Worm (Caenorhabditis elegans): ENCODE measurements around the gene H13N06.2.

Gene H13N06.2

DNA sequence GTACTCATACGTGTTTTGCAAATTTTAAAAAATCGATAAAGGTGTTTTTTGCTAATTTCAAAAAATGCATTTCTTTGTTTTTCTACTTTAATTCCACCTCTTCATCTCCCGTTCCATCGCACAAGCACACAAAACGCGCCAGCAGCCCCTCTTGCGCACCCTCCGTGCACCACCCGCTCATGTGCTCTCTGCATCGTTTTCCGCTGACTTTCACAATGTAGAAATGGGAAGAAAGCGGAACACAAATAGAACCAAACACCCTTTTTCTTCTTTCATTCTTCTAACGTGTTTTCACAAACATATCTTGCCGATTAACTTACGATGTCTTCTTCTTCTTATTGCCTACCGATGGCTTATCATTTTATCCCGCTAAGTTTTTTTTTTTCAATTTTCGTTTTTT, 4.9 kb downstream of the H13N06.2 start:
- TF ChIP-seq ztf-16 (tag; optimal IDR thresholded peaks at IDR 0.05) (no peak), C08G9.2 (tag; optimal IDR thresholded peaks at IDR 0.05) (peak; percentile 20), elt-4 (tag; optimal IDR thresholded peaks at IDR 0.05) (no peak), ceh-31 (tag; optimal IDR thresholded peaks at IDR 0.05) (peak; percentile 55), fkh-10 (GFP tag; optimal IDR thresholded peaks at IDR 0.05) (no peak), madf-2 (tag; optimal IDR thresholded peaks at IDR 0.05) (peak; percentile 14), zip-5 (tag; optimal IDR thresholded peaks at IDR 0.05) (no peak), dve-1 (tag; optimal IDR thresholded peaks at IDR 0.05) (peak; percentile 9), hlh-6 (tag; optimal IDR thresholded peaks at IDR 0.05) (no peak), ceh-34 (tag; optimal IDR thresholded peaks at IDR 0.05) (peak; percentile 75), C38D4.7 (GFP tag; optimal IDR thresholded peaks at IDR 0.05) (no peak), elt-2 (tag; optimal IDR thresholded peaks at IDR 0.05) (peak; percentile 53), sox-2 (GFP tag; IDR thresholded peaks at IDR 0.05) (peak; percentile 42; the same call in 1 of the 2 replicates), ceh-9 (tag; optimal IDR thresholded peaks at IDR 0.05) (no peak), syd-9 (tag; optimal IDR thresholded peaks at IDR 0.05) (peak; percentile 19), lin-11 (tag; optimal IDR thresholded peaks at IDR 0.05) (peak; percentile 7), ceh-24 (tag; optimal IDR thresholded peaks at IDR 0.05) (no peak), F13H6.1 (tag; optimal IDR thresholded peaks at IDR 0.05) (no peak), ceh-45 (GFP tag; IDR thresholded peaks at IDR 0.05) (0 out of 2 replicates have a peak, but pooled peaks have one; percentile 34), unc-3 (GFP tag; conservative IDR thresholded peaks at IDR 0.05) (0 out of 2 replicates have a peak, but pooled peaks have one; percentile 39), unc-3 (tag; optimal IDR thresholded peaks at IDR 0.05) (no peak), ceh-6 (GFP tag; optimal IDR thresholded peaks at IDR 0.05) (peak; percentile 50), nhr-232 (tag; optimal IDR thresholded peaks at IDR 0.05) (no peak), unc-42 (tag; optimal IDR thresholded peaks at IDR 0.05) (peak; percentile 43), ceh-22 (tag; optimal IDR thresholded peaks at IDR 0.05) (no peak), che-1 (tag; optimal IDR thresholded peaks at IDR 0.05) (peak; percentile 25), eyg-1 (tag; optimal IDR thresholded peaks at IDR 0.05) (no peak), ceh-48 (tag; optimal IDR thresholded peaks at IDR 0.05) (peak; percentile 46), T23F11.4 (GFP tag; optimal IDR thresholded peaks at IDR 0.05) (peak; percentile 21), hlh-8 (tag; optimal IDR thresholded peaks at IDR 0.05) (no peak), sox-4 (tag; optimal IDR thresholded peaks at IDR 0.05) (peak; percentile 34), Y22D7AL.16 (tag; optimal IDR thresholded peaks at IDR 0.05) (peak; percentile 12), unc-55 (GFP tag; optimal IDR thresholded peaks at IDR 0.05) (no peak), ttx-3 (tag; optimal IDR thresholded peaks at IDR 0.05) (peak; percentile 26), pha-2 (tag; optimal IDR thresholded peaks at IDR 0.05) (no peak), ceh-2 (tag; optimal IDR thresholded peaks at IDR 0.05) (peak; percentile 1), ceh-30 (tag; optimal IDR thresholded peaks at IDR 0.05) (no peak), sdc-2 (tag; optimal IDR thresholded peaks at IDR 0.05) (peak; percentile 19), ceh-14 (tag; optimal IDR thresholded peaks at IDR 0.05) (peak; percentile 3), ceh-18 (tag; optimal IDR thresholded peaks at IDR 0.05) (peak; percentile 65), nfya-1 (tag; optimal IDR thresholded peaks at IDR 0.05) (peak; percentile 64), hlh-30 (tag; optimal IDR thresholded peaks at IDR 0.05; ENCODE audit: insufficient read depth) (peak; percentile 68), pag-3 (tag; optimal IDR thresholded peaks at IDR 0.05; ENCODE audit: borderline replicate concordance) (no peak), tbx-2 (tag; optimal IDR thresholded peaks at IDR 0.05) (peak; percentile 70), rnt-1 (tag; optimal IDR thresholded peaks at IDR 0.05) (peak; percentile 9), gmeb-2 (tag; optimal IDR thresholded peaks at IDR 0.05) (peak; percentile 22), ets-4 (tag; optimal IDR thresholded peaks at IDR 0.05) (no peak), dmd-4 (tag; optimal IDR thresholded peaks at IDR 0.05; ENCODE audit: borderline replicate concordance) (no peak)

Data from whole organism, late embryonic.